Fruit fly (Drosophila melanogaster) S2 (cell line): ENCODE data around the gene eIF5.

ENCODE experiments used
- CG8478 ChIP-seq: fragments of >200 bp; optimal IDR thresholded peaks from 2 replicates; lab custom pipeline; 2018
- CTCF ChIP-seq, 2 experiments: fragments of >200 bp; optimal IDR thresholded peaks; 2 replicates each; lab custom pipeline; 2018

dm6 chrX:15950056-15950455 lies 41.7 kb downstream of the eIF5 start:
- TF ChIP-seq CG8478 (no peak), CTCF (optimal IDR thresholded peaks at IDR 0.05; lab: Kevin White, UChicago) (no peak)
